Fruit fly (Drosophila melanogaster) whole organism, embryonic: Measurements from ENCODE around the gene Mct1.

Source experiments
- CG14860 ChIP-seq: fragments of 200-800 bp; sonication (Bioruptor generic); IDR thresholded peaks from 3 replicates; pipeline ENCODE4 v1.3.6; 2022; ENCODE audit warnings: missing biosample characterization, missing genetic modification characterization; ENCODE audit not compliant: partially characterized antibody
- CG16863 ChIP-seq: fragments of 200-800 bp; sonication (Bioruptor generic); optimal IDR thresholded peaks from 3 replicates; lab custom pipeline; 2016; ENCODE audit warnings: missing biosample characterization, missing genetic modification characterization
- CG17361 ChIP-seq: fragments of 200-800 bp; sonication (Bioruptor generic); IDR thresholded peaks from 3 replicates; pipeline ENCODE4 v1.3.6; 2022; ENCODE audit warnings: missing biosample characterization, missing genetic modification characterization
- CG18476 ChIP-seq: fragments of 200-800 bp; sonication (Bioruptor generic); optimal IDR thresholded peaks from 2 replicates; lab custom pipeline; 2016; ENCODE audit warnings: missing biosample characterization, mild to moderate bottlenecking, missing genetic modification characterization
- CG18599 ChIP-seq: fragments of 200-800 bp; sonication (Bioruptor generic); optimal IDR thresholded peaks from 3 replicates; lab custom pipeline; 2017; ENCODE audit warnings: missing biosample characterization, missing genetic modification characterization, mild to moderate bottlenecking, moderate library complexity, missing genetic modification reagents
- CG18764 ChIP-seq: fragments of 200-800 bp; sonication (Bioruptor generic); optimal IDR thresholded peaks from 3 replicates; lab custom pipeline; 2016; ENCODE audit warnings: missing biosample characterization, missing genetic modification characterization
- CG2202 ChIP-seq: fragments of 200-800 bp; sonication (Bioruptor generic); optimal IDR thresholded peaks from 2 replicates; lab custom pipeline; 2018; ENCODE audit warnings: missing biosample characterization, mild to moderate bottlenecking, missing genetic modification characterization
- CG31224 ChIP-seq: fragments of 200-800 bp; sonication (Bioruptor generic); IDR thresholded peaks from 2 replicates; pipeline ENCODE4 v1.3.6; 2022; ENCODE audit warnings: missing biosample characterization, missing genetic modification characterization
- CG32532 ChIP-seq: fragments of 200-800 bp; sonication (Bioruptor generic); IDR thresholded peaks from 2 replicates; pipeline ENCODE4 v1.3.6; 2022; ENCODE audit warnings: missing biosample characterization, missing genetic modification characterization
- CG34224 ChIP-seq: fragments of 200-800 bp; sonication (Bioruptor generic); IDR thresholded peaks from 3 replicates; pipeline ENCODE4 v1.3.6; 2022; ENCODE audit warnings: missing biosample characterization, missing genetic modification characterization; ENCODE audit not compliant: partially characterized antibody
- CG4360 ChIP-seq: fragments of 200-800 bp; sonication (Bioruptor generic); IDR thresholded peaks from 2 replicates; pipeline ENCODE4 v1.3.6; 2022; ENCODE audit warnings: missing biosample characterization, missing genetic modification characterization
- CG4820 ChIP-seq: fragments of 200-800 bp; sonication (Bioruptor generic); optimal IDR thresholded peaks from 3 replicates; lab custom pipeline; 2016; ENCODE audit warnings: missing biosample characterization, missing genetic modification characterization
- CG8290 ChIP-seq, 3 experiments: fragments of 200-800 bp; sonication (Bioruptor generic); optimal IDR thresholded peaks; 2 replicates each; lab custom pipeline; 2016 to 2019; ENCODE audit warnings: missing biosample characterization in 3 of 3, missing genetic modification characterization in 3 of 3, mild to moderate bottlenecking in 2 of 3, moderate library complexity in 1 of 3
- CG8944 ChIP-seq: fragments of 200-800 bp; sonication (Bioruptor generic); optimal IDR thresholded peaks from 3 replicates; lab custom pipeline; 2016; ENCODE audit warnings: missing biosample characterization, missing genetic modification characterization
- CG9727 ChIP-seq: fragments of 200-800 bp; sonication (Bioruptor generic); optimal IDR thresholded peaks from 3 replicates; lab custom pipeline; 2017; ENCODE audit warnings: missing biosample characterization, mild to moderate bottlenecking, missing genetic modification characterization
- CG9876 ChIP-seq: fragments of 200-800 bp; sonication (Bioruptor generic); optimal IDR thresholded peaks from 2 replicates; lab custom pipeline; 2016; ENCODE audit warnings: missing biosample characterization, missing genetic modification characterization
- D19A ChIP-seq: fragments of 200-800 bp; optimal IDR thresholded peaks from 3 replicates; lab custom pipeline; 2019; ENCODE audit warnings: missing biosample characterization, mild to moderate bottlenecking, missing genetic modification characterization, moderate library complexity
- Ets65A ChIP-seq: fragments of 200-800 bp; sonication (Bioruptor generic); peaks from one replicate; lab custom pipeline; 2016; ENCODE audit warnings: missing biosample characterization, missing genetic modification characterization
- Gug ChIP-seq: fragments of 200-800 bp; sonication (Bioruptor generic); IDR thresholded peaks from 4 replicates; pipeline ENCODE4 v1.3.6; 2022; ENCODE audit warnings: missing biosample characterization, missing genetic modification characterization
- HmgZ ChIP-seq: fragments of 200-800 bp; sonication (Bioruptor generic); optimal IDR thresholded peaks from 2 replicates; lab custom pipeline; 2018; ENCODE audit warnings: missing biosample characterization, mild to moderate bottlenecking, missing genetic modification characterization
- Hr39 ChIP-seq: fragments of >200 bp; optimal IDR thresholded peaks from 2 replicates; lab custom pipeline; 2017
- Med ChIP-seq: fragments of 200-800 bp; sonication (Bioruptor generic); peaks from one replicate; lab custom pipeline; 2016; ENCODE audit warnings: missing biosample characterization, missing genetic modification characterization, mild to moderate bottlenecking, inconsistent platforms, moderate library complexity
- NC2β ChIP-seq: fragments of 200-800 bp; sonication (Bioruptor generic); optimal IDR thresholded peaks from 2 replicates; lab custom pipeline; 2016; ENCODE audit warnings: missing biosample characterization, missing genetic modification characterization
- Oli ChIP-seq: fragments of 200-800 bp; sonication (Bioruptor generic); optimal IDR thresholded peaks from 2 replicates; lab custom pipeline; 2018; ENCODE audit warnings: missing biosample characterization, mild to moderate bottlenecking, missing genetic modification characterization, moderate library complexity
- Pdp1 ChIP-seq, 2 experiments: fragments of 200-800 bp; sonication (Bioruptor generic); optimal IDR thresholded peaks; 3 replicates each; lab custom pipeline; 2016; ENCODE audit warnings: missing biosample characterization in 2 of 2, missing genetic modification characterization in 2 of 2, mild to moderate bottlenecking in 1 of 2, moderate library complexity in 1 of 2
- Xbp1 ChIP-seq: fragments of 200-800 bp; sonication (Bioruptor generic); optimal IDR thresholded peaks from 3 replicates; lab custom pipeline; 2016; ENCODE audit warnings: missing biosample characterization, mild to moderate bottlenecking, missing genetic modification characterization
- Xrp1 ChIP-seq: fragments of 200-800 bp; sonication (Bioruptor generic); IDR thresholded peaks from 2 replicates; pipeline ENCODE4 v1.3.6; 2022; ENCODE audit warnings: missing biosample characterization, missing genetic modification characterization
- bigmax ChIP-seq: fragments of 200-800 bp; sonication (Bioruptor generic); optimal IDR thresholded peaks from 2 replicates; lab custom pipeline; 2018; ENCODE audit warnings: missing biosample characterization, mild to moderate bottlenecking, missing genetic modification characterization
- cas ChIP-seq: fragments of 200-800 bp; sonication (Bioruptor generic); IDR thresholded peaks from 2 replicates; pipeline ENCODE4 v1.3.6; 2022; ENCODE audit warnings: missing biosample characterization, missing genetic modification characterization
- chinmo ChIP-seq: fragments of 200-800 bp; sonication (Bioruptor generic); IDR thresholded peaks from 4 replicates; pipeline ENCODE4 v1.3.6; 2022; ENCODE audit warnings: missing biosample characterization, missing genetic modification characterization; ENCODE audit not compliant: partially characterized antibody
- corto ChIP-seq: fragments of 200-800 bp; sonication (Bioruptor generic); optimal IDR thresholded peaks from 2 replicates; lab custom pipeline; 2016; ENCODE audit warnings: missing biosample characterization, mild to moderate bottlenecking, missing genetic modification characterization, moderate library complexity
- crol ChIP-seq: fragments of 200-800 bp; sonication (Bioruptor generic); IDR thresholded peaks from 2 replicates; pipeline ENCODE4 v1.3.6; 2022; ENCODE audit warnings: missing biosample characterization, missing genetic modification characterization
- crp ChIP-seq, 2 experiments: fragments of 200-800 bp; sonication (Bioruptor generic); optimal IDR thresholded peaks; 2 replicates in 1 of 2; 3 replicates in 1 of 2; lab custom pipeline; 2017; ENCODE audit warnings: missing biosample characterization in 2 of 2, missing genetic modification characterization in 2 of 2, mild to moderate bottlenecking in 1 of 2, moderate library complexity in 1 of 2
- cwo ChIP-seq: fragments of 200-800 bp; sonication (Bioruptor generic); optimal IDR thresholded peaks from 3 replicates; lab custom pipeline; 2017; ENCODE audit warnings: missing biosample characterization, missing genetic modification characterization, mild to moderate bottlenecking, moderate library complexity, missing genetic modification reagents
- esg ChIP-seq: fragments of 200-800 bp; sonication (Bioruptor generic); conservative IDR thresholded peaks from 2 replicates; pipeline ENCODE4 v1.3.6; 2022; ENCODE audit warnings: missing biosample characterization, missing genetic modification characterization
- ewg ChIP-seq: fragments of 200-800 bp; sonication (Bioruptor generic); optimal IDR thresholded peaks from 3 replicates; lab custom pipeline; 2017; ENCODE audit warnings: mild to moderate bottlenecking, missing biosample characterization, missing genetic modification reagents, missing genetic modification characterization
- fd64A ChIP-seq: fragments of 200-800 bp; sonication (Bioruptor generic); optimal IDR thresholded peaks from 3 replicates; lab custom pipeline; 2018; ENCODE audit warnings: missing biosample characterization, mild to moderate bottlenecking, missing genetic modification characterization
- fru ChIP-seq: fragments of >200 bp; optimal IDR thresholded peaks from 2 replicates; lab custom pipeline; 2017
- ind ChIP-seq: fragments of 200-800 bp; sonication (Bioruptor generic); optimal IDR thresholded peaks from 3 replicates; lab custom pipeline; 2016; ENCODE audit warnings: missing biosample characterization, missing genetic modification characterization
- lola ChIP-seq, 3 experiments: fragments of >200 bp in 2 of 3; fragments of 200-800 bp in 1 of 3; sonication (Bioruptor generic) in 1 of 3; optimal IDR thresholded peaks; 2 replicates each; lab custom pipeline; 2017 to 2019; ENCODE audit warnings: missing biosample characterization in 3 of 3, missing genetic modification characterization in 3 of 3, mild to moderate bottlenecking in 1 of 3, moderate library complexity in 1 of 3
- ro ChIP-seq: fragments of 200-800 bp; sonication (Bioruptor generic); IDR thresholded peaks from 2 replicates; pipeline ENCODE4 v1.3.6; 2022; ENCODE audit warnings: missing biosample characterization, missing genetic modification characterization
- sens ChIP-seq: fragments of 200-800 bp; sonication (Bioruptor generic); peaks from one replicate; lab custom pipeline; 2016; ENCODE audit warnings: missing biosample characterization, missing genetic modification characterization
- sug ChIP-seq: fragments of 200-800 bp; optimal IDR thresholded peaks from 2 replicates; lab custom pipeline; 2019; ENCODE audit warnings: missing biosample characterization, mild to moderate bottlenecking, missing genetic modification characterization, moderate library complexity
- ttk ChIP-seq: fragments of 200-800 bp; sonication (Bioruptor generic); IDR thresholded peaks from 2 replicates; pipeline ENCODE4 v2.1.2; 2022; ENCODE audit warnings: missing biosample characterization, missing genetic modification characterization
- vnd ChIP-seq: fragments of 200-800 bp; sonication (Bioruptor generic); IDR thresholded peaks from 3 replicates; pipeline ENCODE4 v1.3.6; 2022; ENCODE audit warnings: missing biosample characterization, missing genetic modification characterization; ENCODE audit not compliant: partially characterized antibody

The Mct1 gene

dm6 chrX:2191896-2192295, 2.9 kb downstream of the Mct1 start (continued):
- TF ChIP-seq ro, result no peak
- TF ChIP-seq fru (lab: Kevin White, UChicago), result no peak
- no peak for TF ChIP-seq esg (GFP tag; lab: Robert Waterston, UW)
- no peak for TF ChIP-seq CG18599 (GFP tag; lab: Kevin White, UChicago)
- TF ChIP-seq CG9727, result no peak
- TF ChIP-seq CG4820 (GFP tag; lab: Kevin White, UChicago), result no peak
- TF ChIP-seq lola (GFP tag; optimal IDR thresholded peaks at IDR 0.05; lab: Kevin White, UChicago), result no peak
- TF ChIP-seq fd64A, result no peak
- TF ChIP-seq CG18764 (GFP tag; lab: Kevin White, UChicago), result no peak
- no peak for TF ChIP-seq CG31224 (GFP tag; lab: Robert Waterston, UW)
- TF ChIP-seq Pdp1 (GFP tag; optimal IDR thresholded peaks at IDR 0.05; lab: Kevin White, UChicago), result peak in 1 of 2 experiments; percentile 24
- no peak for TF ChIP-seq CG18476 (GFP tag; lab: Kevin White, UChicago)
- TF ChIP-seq crp (GFP tag; optimal IDR thresholded peaks at IDR 0.05; lab: Kevin White, UChicago), result no peak
- TF ChIP-seq corto (GFP tag; lab: Kevin White, UChicago), result no peak
- peak; percentile 40; the same call in 1 of the 2 replicates for TF ChIP-seq CG4360 (GFP tag; lab: Robert Waterston, UW)
- TF ChIP-seq Xrp1 (GFP tag; lab: Robert Waterston, UW), result peak; percentile 50
- TF ChIP-seq ind, result no peak
- no peak for TF ChIP-seq Oli
- TF ChIP-seq Hr39 (lab: Kevin White, UChicago), result no peak
- TF ChIP-seq Xbp1 (GFP tag; lab: Kevin White, UChicago), result no peak
- TF ChIP-seq cas (GFP tag; lab: Robert Waterston, UW), result no peak
- TF ChIP-seq CG2202 (tag; lab: Kevin White, UChicago), result no peak
- no peak for TF ChIP-seq CG16863
- TF ChIP-seq, all 482 proteins: peak for 21

dm6 chrX:2193158-2193557, 4.2 kb downstream of the Mct1 start:
- TF ChIP-seq sug (tag; lab: Kevin White, UChicago) (peak; percentile 69), crol (GFP tag; lab: Robert Waterston, UW) (peak; percentile 66), Pdp1 (GFP tag; optimal IDR thresholded peaks at IDR 0.05; lab: Kevin White, UChicago) (peak in 1 of 2 experiments; percentile 54), sens (GFP tag; lab: Kevin White, UChicago) (peak; percentile 16), bigmax (no peak), CG8290 (GFP tag; optimal IDR thresholded peaks at IDR 0.05; lab: Kevin White, UChicago) (no peak), CG8290 (tag; optimal IDR thresholded peaks at IDR 0.05; lab: Kevin White, UChicago) (peak in 1 of 2 experiments; percentile 8), ttk (no peak), Med (GFP tag; lab: Kevin White, UChicago) (peak; percentile 50)

DNA sequence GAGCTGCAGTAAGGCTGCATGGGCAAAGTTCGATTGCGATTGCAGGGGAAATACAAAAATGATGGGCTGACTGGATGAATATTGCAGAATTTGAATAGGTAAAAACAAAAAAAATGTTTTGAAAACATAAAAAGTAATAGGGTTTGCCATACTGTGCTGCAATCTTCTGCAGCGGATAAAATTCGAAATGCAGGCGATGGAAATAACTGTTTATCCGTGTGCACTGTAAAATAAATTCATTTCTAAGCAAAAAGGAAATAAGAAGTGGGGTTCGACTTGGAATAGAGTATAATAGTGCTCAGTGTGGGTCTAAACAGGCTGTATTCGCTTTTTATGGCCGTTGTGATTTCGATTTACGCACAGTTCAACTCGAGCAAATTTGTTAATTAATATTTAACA, 4.8 kb downstream of the Mct1 start, which contains the start of gene CG14053:
Gene CG14053 (minus strand): TSS at position 101 of the 399 bp plus-strand sequence.
- no peak for TF ChIP-seq CG9876 (GFP tag; lab: Kevin White, UChicago)
- TF ChIP-seq Ets65A, result peak; percentile 19
- TF ChIP-seq D19A (tag; lab: Kevin White, UChicago), result peak; percentile 23
- TF ChIP-seq, all 482 proteins: peak for 2

DNA sequence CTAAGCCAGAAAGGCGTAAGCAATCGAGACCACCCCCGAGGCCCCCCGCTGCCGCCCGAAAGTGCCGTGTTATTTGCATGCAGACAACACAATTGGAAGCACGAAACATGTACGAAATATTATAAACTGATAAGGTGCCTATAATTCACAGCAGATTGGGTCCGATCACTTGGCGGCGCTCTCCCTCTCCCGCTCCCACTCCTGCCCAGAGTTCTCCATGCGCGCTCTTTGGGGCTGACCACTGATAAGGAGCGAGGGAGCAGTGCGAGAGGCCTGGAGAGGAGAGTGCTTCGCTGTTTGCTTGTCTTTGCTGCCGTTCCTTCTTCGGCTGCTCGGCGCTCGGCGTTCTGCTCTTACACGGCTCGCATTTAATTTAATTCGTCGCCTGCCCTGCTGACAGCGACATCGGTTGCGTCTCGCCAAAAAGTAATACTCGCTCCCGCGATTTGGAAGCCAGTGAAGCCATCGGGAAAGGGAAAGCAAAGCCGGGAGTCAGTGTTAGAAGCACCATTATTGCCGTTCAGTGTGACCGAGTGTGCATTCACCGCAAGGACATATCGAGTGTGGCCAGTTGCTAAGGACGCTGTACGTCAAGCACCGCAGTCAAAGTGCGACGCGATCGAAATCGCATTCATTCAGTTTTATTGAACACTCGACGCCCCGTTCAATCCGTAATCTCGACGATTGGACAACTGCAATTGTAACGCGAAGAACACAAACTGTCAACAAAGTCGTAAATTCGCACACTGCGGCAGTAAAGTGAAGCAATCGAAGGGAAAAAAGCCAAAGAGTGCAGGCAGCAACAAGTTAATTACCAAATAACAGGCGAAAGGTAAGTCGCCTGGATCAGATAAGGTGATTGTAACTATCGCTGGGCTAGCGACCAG, 5.5 kb downstream of the Mct1 start:
- TF ChIP-seq Pdp1 (GFP tag; optimal IDR thresholded peaks at IDR 0.05; lab: Kevin White, UChicago), result peak in 1 of 2 experiments; percentile 17
- TF ChIP-seq NC2β (GFP tag; lab: Kevin White, UChicago), result no peak
- TF ChIP-seq cwo, result peak; percentile 4
- peak; percentile 71; the same call in 1 of the 4 replicates for TF ChIP-seq chinmo (GFP tag; lab: Robert Waterston, UW)
- TF ChIP-seq CG14860, result no peak
- no peak for TF ChIP-seq Gug (GFP tag; lab: Robert Waterston, UW)
- no peak for TF ChIP-seq ewg (GFP tag; lab: Kevin White, UChicago)
- TF ChIP-seq HmgZ, result peak; percentile 11
- TF ChIP-seq CG32532 (GFP tag; lab: Robert Waterston, UW), result peak; percentile 48; the same call in 1 of the 2 replicates
- TF ChIP-seq vnd (GFP tag; lab: Robert Waterston, UW), result no peak
- TF ChIP-seq CG34224 (GFP tag; lab: Robert Waterston, UW), result peak; percentile 44; the same call in 1 of the 3 replicates
- TF ChIP-seq CG17361 (GFP tag; lab: Robert Waterston, UW), result no peak
- peak; percentile 54 for TF ChIP-seq Med (GFP tag; lab: Kevin White, UChicago)
- no peak for TF ChIP-seq CG8944 (GFP tag; lab: Kevin White, UChicago)
